Worm (Caenorhabditis elegans) whole organism, young adult: ENCODE measurements around the gene skih-2.

ENCODE experiments used
- B0336.3 ChIP-seq: fragments of 200-800 bp; sonication (Bioruptor generic); IDR thresholded peaks from 2 replicates; pipeline ENCODE4 v1.3.6; 2022; ENCODE audit warnings: missing genetic modification characterization, missing compliant biosample characterization
- C06A6.2 ChIP-seq: fragments of 200-800 bp; sonication (Bioruptor generic); conservative IDR thresholded peaks from 2 replicates; pipeline ENCODE4 v1.3.6; 2022; ENCODE audit warnings: missing genetic modification characterization, missing compliant biosample characterization
- D2030.7 ChIP-seq: fragments of 200-800 bp; sonication (Bioruptor generic); IDR thresholded peaks from 2 replicates; pipeline ENCODE4 v1.3.6; 2022; ENCODE audit warnings: missing genetic modification reagents, missing genetic modification characterization, missing compliant biosample characterization
- Y56A3A.18 ChIP-seq: fragments of 200-800 bp; sonication (Bioruptor generic); IDR thresholded peaks from 2 replicates; pipeline ENCODE4 v1.3.6; 2022; ENCODE audit warnings: missing genetic modification reagents, missing genetic modification characterization, missing compliant biosample characterization
- ZK185.1 ChIP-seq: sonication (generic microtip); optimal IDR thresholded peaks from 2 replicates; lab custom pipeline; 2016; ENCODE audit warnings: mild to moderate bottlenecking, missing genetic modification characterization, missing compliant biosample characterization; ENCODE audit not compliant: poor library complexity, severe bottlenecking
- ama-1 ChIP-seq, 3 experiments: fragments of 150-350 bp in 1 of 3; sonication (generic microtip) in 2 of 3; optimal IDR thresholded peaks; 2 replicates each; lab custom pipeline; 2014 to 2018; ENCODE audit warnings: missing biosample characterization in 2 of 3, missing genetic modification characterization in 2 of 3, missing genetic modification reagents in 2 of 3
- aptf-2 ChIP-seq: fragments of 200-800 bp; sonication (Bioruptor generic); conservative IDR thresholded peaks from 2 replicates; pipeline ENCODE4 v1.3.6; 2022; ENCODE audit warnings: missing genetic modification reagents, missing genetic modification characterization, missing compliant biosample characterization
- attf-3 ChIP-seq: fragments of 200-800 bp; sonication (Bioruptor generic); conservative IDR thresholded peaks from 2 replicates; pipeline ENCODE4 v1.3.6; 2022; ENCODE audit warnings: missing genetic modification reagents, missing genetic modification characterization, missing compliant biosample characterization
- attf-5 ChIP-seq: fragments of 200-800 bp; sonication (Bioruptor generic); optimal IDR thresholded peaks from 2 replicates; lab custom pipeline; 2018; ENCODE audit warnings: mild to moderate bottlenecking, missing genetic modification characterization, missing compliant biosample characterization
- attf-6 ChIP-seq: fragments of 200-800 bp; sonication (Bioruptor generic); IDR thresholded peaks from 2 replicates; pipeline ENCODE4 v1.3.6; 2022; ENCODE audit warnings: missing genetic modification reagents, missing genetic modification characterization, missing compliant biosample characterization
- bed-1 ChIP-seq: fragments of 200-800 bp; sonication (Bioruptor generic); IDR thresholded peaks from 2 replicates; pipeline ENCODE4 v1.3.6; 2022; ENCODE audit warnings: missing genetic modification reagents, missing genetic modification characterization, missing compliant biosample characterization
- cebp-1 ChIP-seq, 2 experiments: fragments of 200-800 bp in 1 of 2; sonication (Bioruptor generic) in 1 of 2; sonication (generic microtip) in 1 of 2; IDR thresholded peaks in 1 of 2; optimal IDR thresholded peaks in 1 of 2; 2 replicates each; pipeline versions ENCODE4 v1.3.6 to Lab custom; 2017 to 2022; ENCODE audit warnings: missing compliant biosample characterization in 2 of 2, missing genetic modification characterization in 2 of 2, mild to moderate bottlenecking in 1 of 2, missing genetic modification reagents in 1 of 2, moderate library complexity in 1 of 2
- cebp-2 ChIP-seq: fragments of 200-800 bp; sonication (Bioruptor generic); IDR thresholded peaks from 2 replicates; pipeline ENCODE4 v1.3.6; 2022; ENCODE audit warnings: missing genetic modification characterization, missing compliant biosample characterization
- ceh-91 ChIP-seq: fragments of 200-800 bp; sonication (Bioruptor generic); IDR thresholded peaks from 2 replicates; pipeline ENCODE4 v1.3.6; 2022; ENCODE audit warnings: missing genetic modification reagents, missing genetic modification characterization, missing compliant biosample characterization
- chd-7 ChIP-seq: sonication (generic microtip); optimal IDR thresholded peaks from 2 replicates; lab custom pipeline; 2016; ENCODE audit warnings: mild to moderate bottlenecking, missing genetic modification characterization, moderate library complexity, missing compliant biosample characterization
- die-1 ChIP-seq: sonication (generic microtip); optimal IDR thresholded peaks from 2 replicates; lab custom pipeline; 2016; ENCODE audit warnings: missing genotype, mild to moderate bottlenecking, missing genetic modification characterization, missing compliant biosample characterization
- efl-1 ChIP-seq: fragments of 150-350 bp; optimal IDR thresholded peaks from 2 replicates; lab custom pipeline; 2014; ENCODE audit warnings: missing biosample characterization, missing genetic modification reagents, missing genetic modification characterization
- fkh-3 ChIP-seq: sonication (generic microtip); optimal IDR thresholded peaks from 2 replicates; lab custom pipeline; 2016; ENCODE audit warnings: mild to moderate bottlenecking, missing genetic modification characterization, missing compliant biosample characterization
- gei-17 ChIP-seq: fragments of 200-800 bp; sonication (Bioruptor generic); optimal IDR thresholded peaks from 2 replicates; lab custom pipeline; 2018; ENCODE audit warnings: mild to moderate bottlenecking, missing genetic modification characterization, missing compliant biosample characterization
- him-1 ChIP-seq: sonication (generic microtip); optimal IDR thresholded peaks from 2 replicates; lab custom pipeline; 2016; ENCODE audit warnings: missing genotype, missing genetic modification reagents, missing genetic modification characterization, missing compliant biosample characterization
- hmg-20 ChIP-seq: fragments of 200-800 bp; sonication (Bioruptor generic); IDR thresholded peaks from 2 replicates; pipeline ENCODE4 v1.3.6; 2022; ENCODE audit warnings: missing genetic modification reagents, missing genetic modification characterization, missing compliant biosample characterization
- let-526 ChIP-seq: fragments of 200-800 bp; sonication (Bioruptor generic); IDR thresholded peaks from 2 replicates; pipeline ENCODE4 v1.3.6; 2022; ENCODE audit warnings: missing genetic modification reagents, missing genetic modification characterization, missing compliant biosample characterization
- let-607 ChIP-seq, 2 experiments: fragments of 200-800 bp in 1 of 2; sonication (Bioruptor generic) in 1 of 2; sonication (generic microtip) in 1 of 2; optimal IDR thresholded peaks; 2 replicates each; lab custom pipeline; 2016 to 2018; ENCODE audit warnings: mild to moderate bottlenecking in 2 of 2, missing compliant biosample characterization in 2 of 2, missing genetic modification characterization in 2 of 2, moderate library complexity in 2 of 2, missing genotype in 1 of 2
- lin-35 ChIP-seq, 3 experiments: fragments of 150-350 bp in 2 of 3; sonication (generic microtip) in 1 of 3; optimal IDR thresholded peaks; 2 replicates each; lab custom pipeline; 2014 to 2018; ENCODE audit warnings: missing biosample characterization in 3 of 3, missing genetic modification characterization in 3 of 3, missing genetic modification reagents in 3 of 3
- lin-40 ChIP-seq: sonication (generic microtip); optimal IDR thresholded peaks from 2 replicates; lab custom pipeline; 2016; ENCODE audit warnings: missing genetic modification characterization, mild to moderate bottlenecking, missing compliant biosample characterization, missing genotype, missing genetic modification reagents
- lin-54 ChIP-seq: fragments of 200-800 bp; sonication (Bioruptor generic); optimal IDR thresholded peaks from 2 replicates; lab custom pipeline; 2018; ENCODE audit warnings: mild to moderate bottlenecking, missing genetic modification characterization, missing compliant biosample characterization
- lir-1 ChIP-seq: fragments of 200-800 bp; sonication (Bioruptor generic); conservative IDR thresholded peaks from 2 replicates; pipeline ENCODE4 v1.3.6; 2022; ENCODE audit warnings: missing genetic modification reagents, missing genetic modification characterization, missing compliant biosample characterization
- madf-8 ChIP-seq: fragments of 200-800 bp; sonication (Bioruptor generic); conservative IDR thresholded peaks from 2 replicates; pipeline ENCODE4 v1.3.6; 2022; ENCODE audit warnings: missing genetic modification reagents, missing genetic modification characterization, missing compliant biosample characterization
- mcd-1 ChIP-seq: fragments of 200-800 bp; sonication (Bioruptor generic); IDR thresholded peaks from 2 replicates; pipeline ENCODE4 v1.3.6; 2022; ENCODE audit warnings: missing genetic modification reagents, missing genetic modification characterization, missing compliant biosample characterization
- mel-28 ChIP-seq: sonication (generic microtip); optimal IDR thresholded peaks from 2 replicates; lab custom pipeline; 2016; ENCODE audit warnings: borderline replicate concordance, mild to moderate bottlenecking, missing genetic modification characterization, missing compliant biosample characterization
- nfyb-1 ChIP-seq: fragments of 200-800 bp; sonication (Bioruptor generic); IDR thresholded peaks from 2 replicates; pipeline ENCODE4 v1.3.6; 2022; ENCODE audit warnings: missing genetic modification reagents, missing genetic modification characterization, missing compliant biosample characterization
- nhr-120 ChIP-seq: fragments of 200-800 bp; sonication (Bioruptor generic); IDR thresholded peaks from 2 replicates; pipeline ENCODE4 v1.3.6; 2022; ENCODE audit warnings: missing genetic modification characterization, missing compliant biosample characterization
- pbrm-1 ChIP-seq: fragments of 200-800 bp; sonication (Bioruptor generic); IDR thresholded peaks from 2 replicates; pipeline ENCODE4 v1.3.6; 2022; ENCODE audit warnings: missing genetic modification reagents, missing genetic modification characterization, missing compliant biosample characterization
- rec-8 ChIP-seq, 2 experiments: sonication (generic microtip); optimal IDR thresholded peaks; 2 replicates each; lab custom pipeline; 2016; ENCODE audit warnings: mild to moderate bottlenecking in 2 of 2, missing genetic modification characterization in 2 of 2, missing genetic modification reagents in 2 of 2, missing genotype in 2 of 2, missing biosample characterization in 1 of 2, missing compliant biosample characterization in 1 of 2, moderate library complexity in 1 of 2
- repo-1 ChIP-seq: sonication (generic microtip); optimal IDR thresholded peaks from 2 replicates; lab custom pipeline; 2017; ENCODE audit warnings: mild to moderate bottlenecking, missing genetic modification characterization, missing compliant biosample characterization
- sdz-38 ChIP-seq: sonication (generic microtip); optimal IDR thresholded peaks from 2 replicates; lab custom pipeline; 2016; ENCODE audit warnings: missing genotype, missing genetic modification characterization, missing compliant biosample characterization
- snpc-1.3 ChIP-seq: sonication (generic microtip); optimal IDR thresholded peaks from 2 replicates; lab custom pipeline; 2017; ENCODE audit warnings: missing genetic modification characterization, mild to moderate bottlenecking, missing compliant biosample characterization, antibody characterized with exemption, moderate library complexity, missing genotype, missing genetic modification reagents; ENCODE audit not compliant: insufficient read depth
- snpc-3.4 ChIP-seq: sonication (generic microtip); optimal IDR thresholded peaks from 2 replicates; lab custom pipeline; 2017; ENCODE audit warnings: missing genetic modification characterization, mild to moderate bottlenecking, missing compliant biosample characterization, antibody characterized with exemption, moderate library complexity, missing genotype, missing genetic modification reagents
- somi-1 ChIP-seq: fragments of 200-800 bp; sonication (Bioruptor generic); optimal IDR thresholded peaks from 2 replicates; lab custom pipeline; 2018; ENCODE audit warnings: mild to moderate bottlenecking, missing genetic modification characterization, missing compliant biosample characterization
- xnd-1 ChIP-seq: sonication (generic microtip); optimal IDR thresholded peaks from 2 replicates; lab custom pipeline; 2016; ENCODE audit warnings: missing genotype, missing genetic modification reagents, missing genetic modification characterization, missing compliant biosample characterization
- zfh-2 ChIP-seq: fragments of 200-800 bp; sonication (Bioruptor generic); conservative IDR thresholded peaks from 2 replicates; pipeline ENCODE4 v1.3.6; 2022; ENCODE audit warnings: missing genetic modification reagents, missing genetic modification characterization, missing compliant biosample characterization
- ztf-25 ChIP-seq: fragments of 200-800 bp; sonication (Bioruptor generic); IDR thresholded peaks from 2 replicates; pipeline ENCODE4 v1.3.6; 2022; ENCODE audit warnings: missing genetic modification reagents, missing genetic modification characterization, missing compliant biosample characterization
- ztf-26 ChIP-seq: sonication (generic microtip); optimal IDR thresholded peaks from 2 replicates; lab custom pipeline; 2017; ENCODE audit warnings: missing genetic modification characterization, missing compliant biosample characterization
- ztf-28 ChIP-seq: fragments of 200-800 bp; sonication (Bioruptor generic); IDR thresholded peaks from 2 replicates; pipeline ENCODE4 v1.3.6; 2022; ENCODE audit warnings: missing genetic modification reagents, missing genetic modification characterization, missing compliant biosample characterization

Gene skih-2

ce11 chrIV:11149454-11150163 is 7.4 kb upstream of the skih-2 start, which contains the start of the genes F01G4.6 and pfd-1 (continued):
- peak in 1 of 3 experiments; percentile 91 for TF ChIP-seq lin-35 (GFP tag; optimal IDR thresholded peaks at IDR 0.05; lab: Kevin White, UChicago)
- TF ChIP-seq xnd-1 (tag; lab: Kevin White, UChicago) = peak; percentile 42
- TF ChIP-seq mcd-1 (GFP tag; lab: Robert Waterston, UW) = peak; percentile 85
- TF ChIP-seq somi-1 (GFP tag; lab: Kevin White, UChicago) = peak; percentile 1
- peak; percentile 65 for TF ChIP-seq ztf-26 (tag; lab: Kevin White, UChicago)
- TF ChIP-seq snpc-1.3 (tag; lab: Kevin White, UChicago) = peak; percentile 22
- TF ChIP-seq cebp-2 = no peak
- TF ChIP-seq B0336.3 (GFP tag; lab: Robert Waterston, UW) = 0 out of 2 replicates have a peak, but pooled peaks have one; percentile 64
- TF ChIP-seq pbrm-1 = peak; percentile 79
- no peak for TF ChIP-seq ama-1 (optimal IDR thresholded peaks at IDR 0.05; lab: Kevin White, UChicago)
- no peak for TF ChIP-seq ama-1 (GFP tag; optimal IDR thresholded peaks at IDR 0.05; lab: Kevin White, UChicago)
- TF ChIP-seq rec-8 (tag; optimal IDR thresholded peaks at IDR 0.05; lab: Kevin White, UChicago) = no peak
- peak; percentile 87 for TF ChIP-seq C06A6.2 (GFP tag; lab: Robert Waterston, UW)
- peak; percentile 46; the same call in 1 of the 2 replicates for TF ChIP-seq hmg-20 (GFP tag; lab: Robert Waterston, UW)
- TF ChIP-seq ztf-25 (GFP tag; lab: Robert Waterston, UW) = no peak
- peak; percentile 11 for TF ChIP-seq chd-7 (tag; lab: Kevin White, UChicago)
- no peak for TF ChIP-seq him-1 (tag; lab: Kevin White, UChicago)
- TF ChIP-seq ceh-91 (GFP tag; lab: Robert Waterston, UW) = 0 out of 2 replicates have a peak, but pooled peaks have one; percentile 27
- TF ChIP-seq lin-40 (tag; lab: Kevin White, UChicago) = peak; percentile 85
- peak; percentile 51; the same call in 1 of the 2 replicates for TF ChIP-seq Y56A3A.18 (GFP tag; lab: Robert Waterston, UW)
- TF ChIP-seq let-607 (tag; optimal IDR thresholded peaks at IDR 0.05; lab: Kevin White, UChicago) = peak in 1 of 2 experiments; percentile 79
- TF ChIP-seq efl-1 (GFP tag; lab: Kevin White, UChicago) = peak; percentile 50
- TF ChIP-seq mel-28 = no peak
- peak; percentile 43; the same call in 1 of the 2 replicates for TF ChIP-seq attf-3 (GFP tag; lab: Robert Waterston, UW)
- TF ChIP-seq snpc-3.4 (tag; lab: Kevin White, UChicago) = peak; percentile 57
- peak; percentile 54 for TF ChIP-seq lir-1
- TF ChIP-seq nfyb-1 (GFP tag; lab: Robert Waterston, UW) = peak; percentile 95
- TF ChIP-seq repo-1 (tag; lab: Kevin White, UChicago) = peak; percentile 37
- peak; percentile 59 for TF ChIP-seq attf-5 (GFP tag; lab: Kevin White, UChicago)
- peak; percentile 85 for TF ChIP-seq ZK185.1 (tag; lab: Kevin White, UChicago)

ce11 chrIV:11148788-11149366 is 6.7 kb upstream of the skih-2 start:
- TF ChIP-seq attf-6 = no peak
- peak; percentile 30 for TF ChIP-seq die-1 (tag; lab: Kevin White, UChicago)
- no peak for TF ChIP-seq ztf-28 (GFP tag; lab: Robert Waterston, UW)
- TF ChIP-seq zfh-2 = no peak
- TF ChIP-seq madf-8 (GFP tag; lab: Robert Waterston, UW) = no peak
- no peak for TF ChIP-seq lin-54 (GFP tag; lab: Kevin White, UChicago)
- TF ChIP-seq ztf-25 (GFP tag; lab: Robert Waterston, UW) = no peak
- TF ChIP-seq let-526 = no peak
- TF ChIP-seq gei-17 = no peak
- no peak for TF ChIP-seq cebp-1 (GFP tag; IDR thresholded peaks at IDR 0.05; lab: Robert Waterston, UW)
- TF ChIP-seq cebp-1 (tag; optimal IDR thresholded peaks at IDR 0.05; lab: Kevin White, UChicago) = peak; percentile 15
- no peak for TF ChIP-seq D2030.7 (GFP tag; lab: Robert Waterston, UW)
- no peak for TF ChIP-seq rec-8 (tag; optimal IDR thresholded peaks at IDR 0.05; lab: Kevin White, UChicago)
- TF ChIP-seq sdz-38 (tag; lab: Kevin White, UChicago) = no peak
- no peak for TF ChIP-seq fkh-3
- no peak for TF ChIP-seq nhr-120
- no peak for TF ChIP-seq aptf-2 (GFP tag; lab: Robert Waterston, UW)
- no peak for TF ChIP-seq bed-1
- TF ChIP-seq attf-5 (GFP tag; lab: Kevin White, UChicago) = peak; percentile 47
